Worm (Caenorhabditis elegans) whole organism, L3 larva: ENCODE measurements around the gene C33F10.4.

Source experiments
- elt-2 ChIP-seq: sonication (generic microtip); optimal IDR thresholded peaks from 2 replicates; lab custom pipeline; 2016; ENCODE audit warnings: missing genetic modification reagents, mild to moderate bottlenecking, missing genetic modification characterization, missing compliant biosample characterization
- lin-15B ChIP-seq: fragments of 150-350 bp; optimal IDR thresholded peaks from 2 replicates; lab custom pipeline; 2014; ENCODE audit warnings: missing biosample characterization, missing genetic modification characterization
- nfya-1 ChIP-seq: sonication (generic microtip); optimal IDR thresholded peaks from 2 replicates; lab custom pipeline; 2017; ENCODE audit warnings: missing genetic modification characterization, mild to moderate bottlenecking, missing compliant biosample characterization, antibody characterized with exemption, moderate library complexity; ENCODE audit not compliant: insufficient read depth
- nhr-12 ChIP-seq: fragments of 150-350 bp; optimal IDR thresholded peaks from 2 replicates; lab custom pipeline; 2014; ENCODE audit warnings: missing biosample characterization, missing genetic modification characterization
- nhr-237 ChIP-seq: fragments of 150-350 bp; optimal IDR thresholded peaks from 2 replicates; lab custom pipeline; 2014; ENCODE audit warnings: missing biosample characterization, missing genetic modification characterization
- zag-1 ChIP-seq: fragments of 150-350 bp; optimal IDR thresholded peaks from 2 replicates; lab custom pipeline; 2014; ENCODE audit warnings: missing biosample characterization, missing genetic modification characterization

ce11 chrII:4818780-4819179, 23.2 kb downstream of the C33F10.4 start:
- TF ChIP-seq nfya-1 (tag; lab: Kevin White, UChicago) = no peak
- TF ChIP-seq elt-2 (tag; lab: Kevin White, UChicago) = no peak
- no peak for TF ChIP-seq nhr-237 (tag; lab: Kevin White, UChicago)
- no peak for TF ChIP-seq nhr-12 (tag; lab: Kevin White, UChicago)
- no peak for TF ChIP-seq lin-15B
- TF ChIP-seq zag-1 (tag; lab: Kevin White, UChicago) = no peak
